Worm (Caenorhabditis elegans) whole organism, L2 larva: ENCODE measurements around the gene cox-14.

Experiments used
- C34F6.9 ChIP-seq: fragments of 150-350 bp; optimal IDR thresholded peaks from 2 replicates; lab custom pipeline; 2014; ENCODE audit warnings: missing biosample characterization, missing genetic modification characterization
- F13H6.1 ChIP-seq: sonication (generic microtip); optimal IDR thresholded peaks from 2 replicates; lab custom pipeline; 2016; ENCODE audit warnings: missing genetic modification characterization, missing compliant biosample characterization
- R02D3.7 ChIP-seq: fragments of 150-350 bp; optimal IDR thresholded peaks from 2 replicates; lab custom pipeline; 2014; ENCODE audit warnings: missing biosample characterization, missing genetic modification characterization
- Y55F3AM.14 ChIP-seq: fragments of 200-800 bp; sonication (Bioruptor generic); optimal IDR thresholded peaks from 2 replicates; lab custom pipeline; 2018; ENCODE audit warnings: mild to moderate bottlenecking, missing genetic modification characterization, missing compliant biosample characterization
- ZK546.5 ChIP-seq: sonication (generic microtip); optimal IDR thresholded peaks from 2 replicates; lab custom pipeline; 2017; ENCODE audit warnings: missing biosample characterization, missing genetic modification characterization
- alr-1 ChIP-seq: fragments of 150-350 bp; optimal IDR thresholded peaks from 2 replicates; lab custom pipeline; 2014; ENCODE audit warnings: missing biosample characterization, missing genetic modification characterization
- aly-2 ChIP-seq: fragments of 150-350 bp; optimal IDR thresholded peaks from 2 replicates; lab custom pipeline; 2014; ENCODE audit warnings: missing biosample characterization, missing genetic modification characterization
- ama-1 ChIP-seq: fragments of 150-350 bp; optimal IDR thresholded peaks from 2 replicates; lab custom pipeline; 2018; ENCODE audit warnings: inconsistent platforms
- blmp-1 ChIP-seq: sonication (generic microtip); optimal IDR thresholded peaks from 2 replicates; lab custom pipeline; 2017; ENCODE audit warnings: missing genetic modification characterization, mild to moderate bottlenecking, missing compliant biosample characterization, antibody characterized with exemption, moderate library complexity; ENCODE audit not compliant: insufficient read depth
- ceh-16 ChIP-seq: fragments of 150-350 bp; optimal IDR thresholded peaks from 2 replicates; lab custom pipeline; 2014; ENCODE audit warnings: missing biosample characterization, missing genetic modification characterization
- ceh-82 ChIP-seq: fragments of 150-350 bp; optimal IDR thresholded peaks from 2 replicates; lab custom pipeline; 2014; ENCODE audit warnings: missing biosample characterization, missing genetic modification characterization
- crh-2 ChIP-seq: sonication (generic microtip); optimal IDR thresholded peaks from 2 replicates; lab custom pipeline; 2017; ENCODE audit warnings: missing biosample characterization, missing genetic modification characterization
- dmd-4 ChIP-seq: sonication (generic microtip); optimal IDR thresholded peaks from 2 replicates; lab custom pipeline; 2017; ENCODE audit warnings: missing biosample characterization, missing genetic modification characterization
- egl-27 ChIP-seq: sonication (generic microtip); optimal IDR thresholded peaks from 3 replicates; lab custom pipeline; 2017; ENCODE audit warnings: missing biosample characterization, missing genetic modification reagents, missing genetic modification characterization
- elt-1 ChIP-seq: fragments of 150-350 bp; optimal IDR thresholded peaks from 2 replicates; lab custom pipeline; 2014; ENCODE audit warnings: missing biosample characterization, missing genetic modification characterization
- elt-3 ChIP-seq: sonication (generic microtip); optimal IDR thresholded peaks from 2 replicates; lab custom pipeline; 2017; ENCODE audit warnings: missing biosample characterization, missing genetic modification characterization
- fos-1 ChIP-seq: fragments of 150-350 bp; optimal IDR thresholded peaks from 2 replicates; lab custom pipeline; 2014; ENCODE audit warnings: missing biosample characterization, missing genetic modification characterization
- gmeb-1 ChIP-seq: fragments of 150-350 bp; optimal IDR thresholded peaks from 2 replicates; lab custom pipeline; 2014; ENCODE audit warnings: missing biosample characterization, missing genetic modification characterization
- lin-11 ChIP-seq: fragments of 150-350 bp; sonication (generic microtip); optimal IDR thresholded peaks from 2 replicates; lab custom pipeline; 2014; ENCODE audit warnings: missing biosample characterization, missing genetic modification characterization, inconsistent platforms, mixed read lengths
- lin-13 ChIP-seq: fragments of 150-350 bp; optimal IDR thresholded peaks from 2 replicates; lab custom pipeline; 2014; ENCODE audit warnings: missing biosample characterization, missing genetic modification reagents, missing genetic modification characterization
- lsy-2 ChIP-seq, 2 experiments: fragments of 150-350 bp in 1 of 2; sonication (generic microtip) in 1 of 2; optimal IDR thresholded peaks; 2 replicates each; lab custom pipeline; 2014 to 2017; ENCODE audit warnings: missing biosample characterization in 2 of 2, missing genetic modification characterization in 2 of 2
- mab-5 ChIP-seq: fragments of 150-350 bp; optimal IDR thresholded peaks from 2 replicates; lab custom pipeline; 2014; ENCODE audit warnings: missing biosample characterization, missing genetic modification characterization
- mbf-1 ChIP-seq: sonication (generic microtip); optimal IDR thresholded peaks from 2 replicates; lab custom pipeline; 2017; ENCODE audit warnings: missing biosample characterization, missing genetic modification characterization
- mdl-1 ChIP-seq, 2 experiments: fragments of 150-350 bp in 1 of 2; sonication (generic microtip) in 1 of 2; optimal IDR thresholded peaks; 2 replicates each; lab custom pipeline; 2017; ENCODE audit warnings: missing biosample characterization in 2 of 2, missing genetic modification characterization in 2 of 2
- nhr-10 ChIP-seq: sonication (generic microtip); optimal IDR thresholded peaks from 2 replicates; lab custom pipeline; 2017; ENCODE audit warnings: missing biosample characterization, missing genetic modification characterization
- nhr-11 ChIP-seq: fragments of 150-350 bp; optimal IDR thresholded peaks from 2 replicates; lab custom pipeline; 2014; ENCODE audit warnings: missing biosample characterization, missing genetic modification characterization
- nhr-12 ChIP-seq: fragments of 150-350 bp; optimal IDR thresholded peaks from 2 replicates; lab custom pipeline; 2014; ENCODE audit warnings: missing biosample characterization, missing genetic modification characterization
- nhr-129 ChIP-seq: fragments of 150-350 bp; optimal IDR thresholded peaks from 2 replicates; lab custom pipeline; 2014; ENCODE audit warnings: missing biosample characterization, missing genetic modification characterization
- nhr-21 ChIP-seq: fragments of 150-350 bp; optimal IDR thresholded peaks from 2 replicates; lab custom pipeline; 2014; ENCODE audit warnings: missing biosample characterization, missing genetic modification characterization
- nhr-23 ChIP-seq: fragments of 150-350 bp; optimal IDR thresholded peaks from 2 replicates; lab custom pipeline; 2014; ENCODE audit warnings: missing biosample characterization, missing genetic modification reagents, missing genetic modification characterization
- nhr-237 ChIP-seq: fragments of 150-350 bp; optimal IDR thresholded peaks from 2 replicates; lab custom pipeline; 2014; ENCODE audit warnings: missing biosample characterization, missing genetic modification characterization
- nhr-25 ChIP-seq: fragments of 150-350 bp; sonication (generic microtip); optimal IDR thresholded peaks from 3 replicates; lab custom pipeline; 2014; ENCODE audit warnings: missing biosample characterization, missing genetic modification characterization
- nhr-6 ChIP-seq: fragments of 150-350 bp; optimal IDR thresholded peaks from 2 replicates; lab custom pipeline; 2014; ENCODE audit warnings: missing biosample characterization, missing genetic modification characterization
- nhr-77 ChIP-seq: fragments of 150-350 bp; optimal IDR thresholded peaks from 2 replicates; lab custom pipeline; 2014; ENCODE audit warnings: missing biosample characterization, missing genetic modification characterization
- peb-1 ChIP-seq: fragments of 150-350 bp; optimal IDR thresholded peaks from 2 replicates; lab custom pipeline; 2014; ENCODE audit warnings: missing biosample characterization, missing genetic modification characterization
- sem-4 ChIP-seq: fragments of 150-350 bp; optimal IDR thresholded peaks from 2 replicates; lab custom pipeline; 2014; ENCODE audit warnings: missing biosample characterization, missing genetic modification reagents, missing genetic modification characterization
- skn-1 ChIP-seq: sonication (generic microtip); optimal IDR thresholded peaks from 2 replicates; lab custom pipeline; 2017; ENCODE audit warnings: missing biosample characterization, missing genetic modification characterization
- sma-3 ChIP-seq: sonication (generic microtip); optimal IDR thresholded peaks from 2 replicates; lab custom pipeline; 2016; ENCODE audit warnings: missing genetic modification reagents, missing genetic modification characterization, missing compliant biosample characterization
- sma-9 ChIP-seq, 2 experiments: fragments of 150-350 bp in 1 of 2; sonication (generic microtip) in 1 of 2; optimal IDR thresholded peaks; 2 replicates each; lab custom pipeline; 2014 to 2016; ENCODE audit warnings: missing genetic modification characterization in 2 of 2, mild to moderate bottlenecking in 1 of 2, missing biosample characterization in 1 of 2, missing compliant biosample characterization in 1 of 2, missing genetic modification reagents in 1 of 2, moderate library complexity in 1 of 2
- unc-39 ChIP-seq: fragments of 150-350 bp; optimal IDR thresholded peaks from 2 replicates; lab custom pipeline; 2014; ENCODE audit warnings: missing biosample characterization, missing genetic modification characterization
- unc-55 ChIP-seq: fragments of 150-350 bp; sonication (generic microtip); optimal IDR thresholded peaks from 3 replicates; lab custom pipeline; 2014; ENCODE audit warnings: missing biosample characterization, missing genetic modification reagents, missing genetic modification characterization
- unc-62 ChIP-seq: fragments of 150-350 bp; optimal IDR thresholded peaks from 2 replicates; lab custom pipeline; 2014; ENCODE audit warnings: missing biosample characterization, missing genetic modification reagents, missing genetic modification characterization
- zag-1 ChIP-seq: fragments of 150-350 bp; optimal IDR thresholded peaks from 2 replicates; lab custom pipeline; 2014; ENCODE audit warnings: missing biosample characterization, missing genetic modification characterization
- ztf-1 ChIP-seq: fragments of 200-800 bp; sonication (Bioruptor generic); conservative IDR thresholded peaks from 2 replicates; pipeline ENCODE4 v1.3.6; 2022; ENCODE audit warnings: missing genetic modification characterization, missing compliant biosample characterization
- ztf-11 ChIP-seq: sonication (generic microtip); optimal IDR thresholded peaks from 2 replicates; lab custom pipeline; 2017; ENCODE audit warnings: missing biosample characterization, missing genetic modification characterization
- ztf-4 ChIP-seq: fragments of 150-350 bp; optimal IDR thresholded peaks from 2 replicates; lab custom pipeline; 2014; ENCODE audit warnings: missing biosample characterization, missing genetic modification characterization

cox-14 gene

ce11 chrIII:10214540-10214979 lies 4.2 kb upstream of the cox-14 start (continued):
- TF ChIP-seq dmd-4 (tag; lab: Kevin White, UChicago), result no peak
- TF ChIP-seq sem-4 (tag; lab: Kevin White, UChicago), result peak; percentile 58
- no peak for TF ChIP-seq unc-55 (GFP tag; lab: Kevin White, UChicago)
- no peak for TF ChIP-seq elt-3 (tag; lab: Kevin White, UChicago)
- no peak for TF ChIP-seq nhr-23 (tag; lab: Kevin White, UChicago)
- no peak for TF ChIP-seq mbf-1
- peak; percentile 58 for TF ChIP-seq lin-13
- TF ChIP-seq sma-9 (GFP tag; optimal IDR thresholded peaks at IDR 0.05; lab: Kevin White, UChicago), result peak; percentile 8
- TF ChIP-seq sma-9 (tag; optimal IDR thresholded peaks at IDR 0.05; lab: Kevin White, UChicago), result no peak

ce11 chrIII:10215882-10216281 lies 2.9 kb upstream of the cox-14 start:
- no peak for TF ChIP-seq blmp-1 (tag; lab: Kevin White, UChicago)
- no peak for TF ChIP-seq egl-27 (tag; lab: Kevin White, UChicago)
- TF ChIP-seq peb-1, result no peak
- TF ChIP-seq C34F6.9 (tag; lab: Kevin White, UChicago), result no peak
- no peak for TF ChIP-seq sma-3 (GFP tag; lab: Kevin White, UChicago)
- TF ChIP-seq fos-1 (tag; lab: Kevin White, UChicago), result no peak
- no peak for TF ChIP-seq nhr-129 (tag; lab: Kevin White, UChicago)
- TF ChIP-seq ama-1 (lab: Kevin White, UChicago), result no peak
- no peak for TF ChIP-seq crh-2 (tag; lab: Kevin White, UChicago)
- TF ChIP-seq, all 48 proteins: peak for 0

- TF ChIP-seq crh-2 (tag; lab: Kevin White, UChicago) (peak; percentile 96), ztf-1 (no peak), elt-1 (tag; lab: Kevin White, UChicago) (no peak), ceh-16 (tag; lab: Kevin White, UChicago) (no peak), nhr-11 (no peak), ztf-11 (tag; lab: Kevin White, UChicago) (no peak), nhr-10 (tag; lab: Kevin White, UChicago) (no peak), skn-1 (no peak), nhr-129 (tag; lab: Kevin White, UChicago) (peak; percentile 84), sma-3 (GFP tag; lab: Kevin White, UChicago) (peak; percentile 90), zag-1 (tag; lab: Kevin White, UChicago) (peak; percentile 50), lin-11 (tag; lab: Kevin White, UChicago) (peak; percentile 26), mbf-1 (no peak), nhr-23 (tag; lab: Kevin White, UChicago) (no peak), nhr-77 (tag; lab: Kevin White, UChicago) (no peak), alr-1 (tag; lab: Kevin White, UChicago) (no peak), unc-62 (GFP tag; lab: Kevin White, UChicago) (no peak), ZK546.5 (tag; lab: Kevin White, UChicago) (no peak), egl-27 (tag; lab: Kevin White, UChicago) (no peak), C34F6.9 (tag; lab: Kevin White, UChicago) (peak; percentile 84), dmd-4 (tag; lab: Kevin White, UChicago) (no peak), Y55F3AM.14 (GFP tag; lab: Kevin White, UChicago) (no peak), fos-1 (tag; lab: Kevin White, UChicago) (peak; percentile 85), nhr-6 (tag; lab: Kevin White, UChicago) (peak; percentile 15), R02D3.7 (no peak), blmp-1 (tag; lab: Kevin White, UChicago) (peak; percentile 71), elt-3 (tag; lab: Kevin White, UChicago) (no peak), peb-1 (no peak), gmeb-1 (tag; lab: Kevin White, UChicago) (peak; percentile 58), mab-5 (tag; lab: Kevin White, UChicago) (peak; percentile 36), nhr-21 (tag; lab: Kevin White, UChicago) (peak; percentile 91), nhr-25 (tag; lab: Kevin White, UChicago) (peak; percentile 88), F13H6.1 (peak; percentile 86), ama-1 (lab: Kevin White, UChicago) (peak; percentile 76), lin-13 (peak; percentile 80), sma-9 (GFP tag; optimal IDR thresholded peaks at IDR 0.05; lab: Kevin White, UChicago) (no peak), sma-9 (tag; optimal IDR thresholded peaks at IDR 0.05; lab: Kevin White, UChicago) (no peak), ztf-4 (tag; lab: Kevin White, UChicago) (peak; percentile 77), aly-2 (tag; lab: Kevin White, UChicago) (no peak), ceh-82 (tag; lab: Kevin White, UChicago) (no peak), nhr-237 (tag; lab: Kevin White, UChicago) (no peak), nhr-12 (tag; lab: Kevin White, UChicago) (no peak), unc-39 (tag; lab: Kevin White, UChicago) (no peak), lsy-2 (tag; optimal IDR thresholded peaks at IDR 0.05; lab: Kevin White, UChicago) (peak; percentile 59 to 92), mdl-1 (tag; optimal IDR thresholded peaks at IDR 0.05; lab: Kevin White, UChicago) (peak; percentile 42 to 85), unc-55 (GFP tag; lab: Kevin White, UChicago) (peak; percentile 68)
Observed at ce11 chrIII:10216585-10217278, 2.0 kb upstream of the cox-14 start, which contains the start of gene cts-1. TSS of gene cts-1 (minus strand) at chrIII:10216635.
